Fruit fly (Drosophila melanogaster): ENCODE data around the gene CG13300.

Gene CG13300

dm6 chr3L:6358501-6358900 lies 6.3 kb upstream of the CG13300 start:
- TF ChIP-seq psq (optimal IDR thresholded peaks at IDR 0.05) (no peak), EcR (GFP tag; optimal IDR thresholded peaks at IDR 0.05) (no peak), usp (GFP tag; optimal IDR thresholded peaks at IDR 0.05) (no peak), pan (optimal IDR thresholded peaks at IDR 0.05) (no peak), CG8478 (optimal IDR thresholded peaks at IDR 0.05) (no peak), Dll (optimal IDR thresholded peaks at IDR 0.05) (no peak)

DNA sequence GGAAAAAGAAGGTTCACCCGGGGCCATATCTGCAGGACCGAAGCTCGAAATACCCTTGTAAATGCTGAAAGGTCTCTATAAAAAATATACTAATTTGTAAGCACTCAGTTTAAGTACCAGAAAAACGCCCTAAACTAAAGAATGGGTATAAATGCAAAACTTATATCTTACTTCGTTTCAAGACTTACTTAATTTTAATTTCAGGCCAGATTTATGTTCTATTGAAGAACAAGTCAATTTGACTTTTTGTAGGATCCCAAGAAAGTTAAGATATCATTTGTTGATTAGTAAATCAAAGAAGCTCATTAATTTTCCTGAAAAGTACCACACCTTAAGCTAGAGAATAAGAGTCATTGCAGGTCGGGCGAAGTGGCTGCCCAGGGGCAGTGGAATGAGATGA lies 5.0 kb upstream of the CG13300 start:
- TF ChIP-seq EcR (GFP tag; optimal IDR thresholded peaks at IDR 0.05) (no peak), Dll (optimal IDR thresholded peaks at IDR 0.05) (no peak), usp (GFP tag; optimal IDR thresholded peaks at IDR 0.05) (no peak), CG8478 (optimal IDR thresholded peaks at IDR 0.05) (no peak), pan (optimal IDR thresholded peaks at IDR 0.05) (no peak), psq (optimal IDR thresholded peaks at IDR 0.05) (no peak)

DNA sequence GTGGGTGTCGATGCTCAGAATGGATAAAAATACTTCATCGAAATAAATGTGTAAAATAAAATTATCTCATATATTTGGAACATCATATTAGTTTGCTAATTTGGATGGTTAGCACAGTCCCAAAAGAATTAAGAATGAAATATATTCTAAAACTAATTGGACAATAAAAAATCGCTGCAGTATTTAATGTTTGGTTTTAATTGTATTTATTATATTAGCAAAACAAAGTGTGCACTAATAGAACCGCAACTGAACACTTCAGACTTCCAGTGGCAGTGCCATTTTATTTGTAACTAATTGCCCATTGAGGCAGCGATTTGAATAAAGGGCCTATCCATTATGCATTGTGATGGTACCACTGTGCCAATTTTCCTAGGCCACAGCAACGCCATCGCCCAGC lies 2.8 kb upstream of the CG13300 start:
- TF ChIP-seq EcR (GFP tag; optimal IDR thresholded peaks at IDR 0.05) (no peak), psq (optimal IDR thresholded peaks at IDR 0.05) (no peak), usp (GFP tag; optimal IDR thresholded peaks at IDR 0.05) (no peak), Dll (optimal IDR thresholded peaks at IDR 0.05) (no peak), CG8478 (optimal IDR thresholded peaks at IDR 0.05) (no peak), pan (optimal IDR thresholded peaks at IDR 0.05) (no peak)

- no peak for TF ChIP-seq EcR (GFP tag; optimal IDR thresholded peaks at IDR 0.05)
- no peak for TF ChIP-seq usp (GFP tag; optimal IDR thresholded peaks at IDR 0.05)
- no peak for TF ChIP-seq pan (optimal IDR thresholded peaks at IDR 0.05)
- TF ChIP-seq psq (optimal IDR thresholded peaks at IDR 0.05): no peak
- no peak for TF ChIP-seq Dll (optimal IDR thresholded peaks at IDR 0.05)
- no peak for TF ChIP-seq CG8478 (optimal IDR thresholded peaks at IDR 0.05)
Observed at dm6 chr3L:6349976-6350375, 2.2 kb downstream of the CG13300 start, which contains the start of gene Sfp65A. Sfp65A (plus strand) TSS chr3L:6350276.

DNA sequence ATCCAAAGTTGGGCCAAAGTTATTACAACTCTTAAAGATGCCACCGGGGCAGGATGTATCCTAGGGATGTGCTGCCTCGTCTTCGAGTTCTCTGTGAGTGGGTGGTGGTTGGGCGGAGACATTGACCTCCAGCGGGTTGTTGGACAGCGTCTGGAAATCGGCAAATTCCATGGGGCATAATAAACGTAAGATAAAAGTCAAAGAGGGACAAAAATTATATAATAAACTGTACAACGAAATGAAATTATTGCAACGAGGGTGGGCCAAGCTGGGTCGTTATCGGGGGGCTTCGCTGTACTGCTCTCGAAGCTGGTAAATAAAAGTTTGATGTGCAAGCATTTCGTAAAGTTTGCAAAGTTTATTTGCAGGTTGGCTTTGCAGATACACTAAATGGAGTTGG lies 3.8 kb downstream of the CG13300 start:
- TF ChIP-seq Dll (optimal IDR thresholded peaks at IDR 0.05) (no peak), usp (GFP tag; optimal IDR thresholded peaks at IDR 0.05) (no peak), EcR (GFP tag; optimal IDR thresholded peaks at IDR 0.05) (no peak), psq (optimal IDR thresholded peaks at IDR 0.05) (no peak), pan (optimal IDR thresholded peaks at IDR 0.05) (no peak), CG8478 (optimal IDR thresholded peaks at IDR 0.05) (no peak)

DNA sequence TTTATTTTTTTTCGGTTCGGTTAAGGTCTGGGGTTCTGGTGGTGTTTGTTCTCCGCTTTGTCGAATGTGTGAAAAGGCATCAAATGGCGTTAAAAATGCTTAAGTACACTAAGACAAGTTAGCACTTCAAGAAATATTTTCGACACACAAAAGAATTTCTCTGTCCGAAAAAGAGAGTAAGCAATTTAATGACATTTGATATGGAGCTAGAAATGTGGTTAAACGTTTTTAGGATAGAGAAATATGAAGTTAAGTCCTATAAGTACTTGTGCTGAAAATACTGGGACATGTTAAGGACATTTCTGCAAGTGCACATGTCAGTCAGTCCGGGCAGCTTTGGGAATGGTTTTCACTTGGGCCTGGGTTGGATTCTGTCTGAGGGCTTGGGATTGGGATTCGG lies 7.9 kb downstream of the CG13300 start:
- no peak for TF ChIP-seq Dll (optimal IDR thresholded peaks at IDR 0.05)
- no peak for TF ChIP-seq usp (GFP tag; optimal IDR thresholded peaks at IDR 0.05)
- TF ChIP-seq EcR (GFP tag; optimal IDR thresholded peaks at IDR 0.05): no peak
- TF ChIP-seq pan (optimal IDR thresholded peaks at IDR 0.05): no peak
- no peak for TF ChIP-seq CG8478 (optimal IDR thresholded peaks at IDR 0.05)
- TF ChIP-seq psq (optimal IDR thresholded peaks at IDR 0.05): no peak

- TF ChIP-seq EcR (GFP tag; optimal IDR thresholded peaks at IDR 0.05) (no peak), psq (optimal IDR thresholded peaks at IDR 0.05) (no peak), CG8478 (optimal IDR thresholded peaks at IDR 0.05) (no peak), Dll (optimal IDR thresholded peaks at IDR 0.05) (no peak), usp (GFP tag; optimal IDR thresholded peaks at IDR 0.05) (no peak), pan (optimal IDR thresholded peaks at IDR 0.05) (no peak)
Observed at dm6 chr3L:6342253-6342652, 9.9 kb downstream of the CG13300 start.

DNA sequence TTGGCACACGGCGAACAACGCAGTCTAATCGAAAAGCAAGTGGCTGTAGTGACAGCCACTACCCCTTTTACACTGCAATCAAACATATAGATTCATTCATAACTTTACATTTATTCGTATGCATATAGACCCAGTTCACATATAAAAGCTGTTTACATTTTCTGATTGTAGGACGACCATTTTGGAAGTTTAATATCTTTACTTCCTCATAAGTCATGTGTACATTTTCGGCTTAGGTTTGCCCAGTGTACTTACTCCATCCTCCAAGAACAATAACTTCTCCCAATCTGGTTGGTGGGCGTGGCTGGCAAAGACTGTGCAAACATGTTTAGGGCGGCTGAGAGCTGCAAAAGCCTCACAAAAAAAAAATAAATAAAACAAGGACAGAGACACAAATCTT lies 13.9 kb downstream of the CG13300 start:
- no peak for TF ChIP-seq EcR (GFP tag; optimal IDR thresholded peaks at IDR 0.05)
- no peak for TF ChIP-seq psq (optimal IDR thresholded peaks at IDR 0.05)
- no peak for TF ChIP-seq usp (GFP tag; optimal IDR thresholded peaks at IDR 0.05)
- no peak for TF ChIP-seq Dll (optimal IDR thresholded peaks at IDR 0.05)

dm6 chr3L:6336248-6336858 lies 15.8 kb downstream of the CG13300 start:
- TF ChIP-seq psq (optimal IDR thresholded peaks at IDR 0.05) (no peak), Dll (optimal IDR thresholded peaks at IDR 0.05) (no peak), pan (optimal IDR thresholded peaks at IDR 0.05) (no peak), EcR (GFP tag; optimal IDR thresholded peaks at IDR 0.05) (no peak), CG8478 (optimal IDR thresholded peaks at IDR 0.05) (no peak), usp (GFP tag; optimal IDR thresholded peaks at IDR 0.05) (no peak)

DNA sequence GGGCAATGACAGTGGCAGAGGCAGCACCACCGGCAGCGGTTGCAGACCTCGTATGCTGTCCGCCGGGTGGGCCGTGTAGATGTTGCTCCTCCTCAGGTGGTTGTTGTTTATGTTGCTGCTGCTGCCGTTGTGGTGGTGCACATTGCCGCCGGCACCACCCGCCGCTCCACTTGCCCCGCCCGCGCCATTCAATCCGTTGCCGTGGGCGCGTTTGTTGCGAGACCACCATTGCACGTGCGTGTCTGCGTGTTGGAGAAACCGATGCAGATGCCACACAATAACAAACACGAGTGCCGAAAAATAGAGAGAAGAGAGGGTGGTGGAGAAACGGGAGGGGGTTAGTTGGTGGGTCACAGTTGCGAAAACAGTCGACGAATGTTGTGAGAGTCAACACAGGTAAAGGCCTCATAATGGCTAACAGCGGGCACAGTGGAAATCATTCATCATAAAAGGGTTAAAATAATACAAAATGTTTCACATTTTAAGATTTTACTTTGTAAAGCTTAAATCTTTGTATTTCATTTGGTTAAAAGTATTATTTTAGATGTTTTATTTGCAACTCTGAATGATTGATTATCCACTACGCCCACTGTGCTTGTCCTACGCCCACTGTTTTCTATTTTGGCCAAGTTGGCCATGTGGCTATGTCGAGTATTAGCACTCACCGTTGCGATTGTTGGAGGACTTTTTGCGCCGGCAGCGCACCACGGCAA lies 20.6 kb downstream of the CG13300 start:
- TF ChIP-seq usp (GFP tag; optimal IDR thresholded peaks at IDR 0.05): no peak
- TF ChIP-seq EcR (GFP tag; optimal IDR thresholded peaks at IDR 0.05): no peak
- TF ChIP-seq psq (optimal IDR thresholded peaks at IDR 0.05): no peak
- no peak for TF ChIP-seq Dll (optimal IDR thresholded peaks at IDR 0.05)
- no peak for TF ChIP-seq CG8478 (optimal IDR thresholded peaks at IDR 0.05)
- TF ChIP-seq pan (optimal IDR thresholded peaks at IDR 0.05): no peak

DNA sequence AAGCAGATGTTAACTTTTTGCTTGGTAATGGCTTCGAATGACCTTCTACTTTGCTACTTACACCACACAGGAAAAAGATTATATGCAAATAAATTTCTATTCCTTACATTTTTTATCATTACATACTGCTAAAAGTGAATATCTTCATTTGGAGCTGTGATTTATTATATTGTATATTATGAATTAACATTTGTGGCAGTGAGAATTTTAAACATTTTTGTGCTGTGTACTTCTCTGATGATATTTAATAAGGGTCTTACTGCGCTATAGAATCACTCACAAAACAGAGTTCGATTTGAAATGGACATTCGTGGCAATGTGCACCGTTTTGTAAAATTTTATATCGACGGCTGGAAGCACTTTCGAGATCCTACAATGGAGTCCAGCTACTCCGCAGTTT lies 24.9 kb downstream of the CG13300 start, which contains the start of gene Or65c:
Or65c (plus strand) TSS at position 301 of the 400 bp plus-strand sequence.
- TF ChIP-seq usp (GFP tag; optimal IDR thresholded peaks at IDR 0.05) (no peak), EcR (GFP tag; optimal IDR thresholded peaks at IDR 0.05) (no peak), CG8478 (optimal IDR thresholded peaks at IDR 0.05) (no peak), Dll (optimal IDR thresholded peaks at IDR 0.05) (no peak), pan (optimal IDR thresholded peaks at IDR 0.05) (no peak)

DNA sequence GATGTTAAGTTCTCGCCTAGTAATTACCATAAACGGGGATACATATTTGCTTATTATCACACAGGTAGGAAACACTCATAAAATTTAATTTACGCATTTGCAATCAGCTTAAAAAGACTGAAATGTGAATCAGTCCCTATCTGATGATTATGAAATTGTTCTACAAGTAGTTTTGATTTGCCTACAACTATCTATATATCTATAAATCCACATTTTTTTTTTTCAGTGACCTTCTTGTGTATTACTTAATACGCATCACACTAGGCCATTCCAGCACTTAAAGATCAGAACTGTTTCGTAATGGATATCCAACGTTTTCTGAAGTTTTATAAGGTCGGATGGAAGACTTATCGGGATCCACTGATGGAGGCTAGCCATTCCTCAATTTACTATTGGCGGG lies 26.9 kb downstream of the CG13300 start, which contains the start of gene Or65b:
Or65b (plus strand) TSS at position 301 of the 400 bp plus-strand sequence.
- no peak for TF ChIP-seq CG8478 (optimal IDR thresholded peaks at IDR 0.05)
- TF ChIP-seq psq (optimal IDR thresholded peaks at IDR 0.05): no peak
- TF ChIP-seq EcR (GFP tag; optimal IDR thresholded peaks at IDR 0.05): no peak
- TF ChIP-seq Dll (optimal IDR thresholded peaks at IDR 0.05): no peak
- no peak for TF ChIP-seq usp (GFP tag; optimal IDR thresholded peaks at IDR 0.05)
- no peak for TF ChIP-seq pan (optimal IDR thresholded peaks at IDR 0.05)

Data from whole organism.